Worm (Caenorhabditis elegans) whole organism, mixed stage, embryonic: Measurements from ENCODE around the gene ceh-82.
"Not testable (repeated sequence)": the region's sequence is repeated elsewhere in the genome, so short reads cannot be mapped to it uniquely, and the experiment has no call there.

Source experiments
- blmp-1 ChIP-seq: fragments of 150-350 bp; optimal IDR thresholded peaks from 2 replicates; lab custom pipeline; 2014; ENCODE audit warnings: missing biosample characterization, missing genetic modification characterization
- ceh-43 ChIP-seq: fragments of 200-800 bp; sonication (Bioruptor generic); optimal IDR thresholded peaks from 2 replicates; lab custom pipeline; 2018; ENCODE audit warnings: mild to moderate bottlenecking, missing genetic modification characterization, moderate library complexity, missing compliant biosample characterization
- ces-1 ChIP-seq: fragments of 150-350 bp; optimal IDR thresholded peaks from 2 replicates; lab custom pipeline; 2014; ENCODE audit warnings: missing biosample characterization, missing genetic modification reagents, missing genetic modification characterization
- drap-1 ChIP-seq: fragments of 200-800 bp; sonication (Bioruptor generic); optimal IDR thresholded peaks from 3 replicates; lab custom pipeline; 2018; ENCODE audit warnings: mild to moderate bottlenecking, missing genetic modification characterization, missing compliant biosample characterization
- elt-1 ChIP-seq: sonication (generic microtip); optimal IDR thresholded peaks from 2 replicates; lab custom pipeline; 2017; ENCODE audit warnings: missing genetic modification characterization, mild to moderate bottlenecking, missing compliant biosample characterization, antibody characterized with exemption, moderate library complexity, borderline replicate concordance; ENCODE audit not compliant: insufficient read depth
- elt-3 ChIP-seq: fragments of 150-350 bp; optimal IDR thresholded peaks from 2 replicates; lab custom pipeline; 2014; ENCODE audit warnings: missing biosample characterization, missing genetic modification characterization
- lin-13 ChIP-seq: fragments of 150-350 bp; optimal IDR thresholded peaks from 2 replicates; lab custom pipeline; 2014; ENCODE audit warnings: missing biosample characterization, missing genetic modification characterization
- lsy-2 ChIP-seq: fragments of 150-350 bp; optimal IDR thresholded peaks from 2 replicates; lab custom pipeline; 2014; ENCODE audit warnings: missing biosample characterization, missing genetic modification characterization
- nhr-12 ChIP-seq: fragments of 150-350 bp; optimal IDR thresholded peaks from 2 replicates; lab custom pipeline; 2014; ENCODE audit warnings: missing biosample characterization, missing genetic modification characterization
- nhr-28 ChIP-seq: fragments of 150-350 bp; optimal IDR thresholded peaks from 2 replicates; lab custom pipeline; 2014; ENCODE audit warnings: missing biosample characterization, missing genetic modification characterization
- sptf-1 ChIP-seq: sonication (generic microtip); optimal IDR thresholded peaks from 2 replicates; lab custom pipeline; 2017; ENCODE audit warnings: mild to moderate bottlenecking, missing genetic modification characterization, moderate library complexity, missing compliant biosample characterization
- unc-39 ChIP-seq: fragments of 150-350 bp; optimal IDR thresholded peaks from 2 replicates; lab custom pipeline; 2014; ENCODE audit warnings: missing biosample characterization, missing genetic modification characterization
- unc-62 ChIP-seq: fragments of 150-350 bp; optimal IDR thresholded peaks from 2 replicates; lab custom pipeline; 2014; ENCODE audit warnings: missing biosample characterization, missing genetic modification reagents, missing genetic modification characterization

DNA sequence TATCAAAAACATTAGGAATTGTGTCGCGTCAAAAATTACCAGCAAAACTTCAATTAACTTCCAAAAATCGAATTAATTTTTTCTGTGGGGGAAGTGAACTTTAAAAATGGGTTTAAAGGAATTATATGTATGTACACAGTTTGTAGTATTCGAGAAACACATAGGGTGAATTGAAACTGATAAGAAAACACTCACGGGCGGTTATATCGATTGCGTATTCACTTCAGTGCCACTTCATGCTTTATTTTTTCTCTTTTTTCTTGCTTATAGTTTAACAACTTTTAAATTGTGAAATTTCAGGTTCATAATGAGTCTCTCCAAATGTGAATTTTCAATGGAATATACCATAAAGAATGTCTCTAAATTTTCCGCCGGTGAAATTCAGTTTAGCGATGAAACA is 39.3 kb downstream of the ceh-82 start, which contains the start of gene math-26:
- TF ChIP-seq ces-1; nhr-28 (tag; lab: Kevin White, UChicago); elt-1 (tag; lab: Kevin White, UChicago); unc-39 (tag; lab: Kevin White, UChicago); drap-1 (GFP tag; lab: Kevin White, UChicago); blmp-1 (tag; lab: Kevin White, UChicago); sptf-1 (tag; lab: Kevin White, UChicago); lin-13 (tag; lab: Kevin White, UChicago); unc-62 (GFP tag; lab: Kevin White, UChicago); lsy-2; ceh-43 (GFP tag; lab: Kevin White, UChicago); elt-3 (tag; lab: Kevin White, UChicago); nhr-12 (tag; lab: Kevin White, UChicago): not testable (repeated sequence)
